Worm (Caenorhabditis elegans) whole organism, early embryonic: ENCODE results near the gene W04H10.6.

Experiments used
- B0310.2 ChIP-seq: sonication (generic microtip); optimal IDR thresholded peaks from 2 replicates; lab custom pipeline; 2016; ENCODE audit warnings: mild to moderate bottlenecking, missing genetic modification characterization, missing compliant biosample characterization
- ama-1 ChIP-seq: fragments of 150-350 bp; optimal IDR thresholded peaks from 2 replicates; lab custom pipeline; 2014
- ceh-13 ChIP-seq: fragments of 200-800 bp; sonication (Bioruptor generic); optimal IDR thresholded peaks from 2 replicates; lab custom pipeline; 2018; ENCODE audit warnings: mild to moderate bottlenecking, missing genetic modification characterization, missing compliant biosample characterization
- ceh-36 ChIP-seq: sonication (generic microtip); optimal IDR thresholded peaks from 2 replicates; lab custom pipeline; 2016; ENCODE audit warnings: missing genetic modification characterization, inconsistent platforms, missing compliant biosample characterization
- hmbx-1 ChIP-seq: sonication (generic microtip); optimal IDR thresholded peaks from 2 replicates; lab custom pipeline; 2016; ENCODE audit warnings: mild to moderate bottlenecking, missing genetic modification characterization, missing compliant biosample characterization
- hnd-1 ChIP-seq: sonication (generic microtip); optimal IDR thresholded peaks from 2 replicates; lab custom pipeline; 2016; ENCODE audit warnings: missing genetic modification characterization, missing compliant biosample characterization
- pes-1 ChIP-seq: fragments of 200-800 bp; sonication (Bioruptor generic); IDR thresholded peaks from 2 replicates; pipeline ENCODE4 v1.3.6; 2022; ENCODE audit warnings: missing genetic modification reagents, missing genetic modification characterization, missing compliant biosample characterization
- sea-1 ChIP-seq: fragments of 200-800 bp; sonication (Bioruptor generic); conservative IDR thresholded peaks from 2 replicates; pipeline ENCODE4 v1.3.6; 2022; ENCODE audit warnings: missing genetic modification characterization, missing compliant biosample characterization
- tbx-11 ChIP-seq: fragments of 200-800 bp; sonication (Bioruptor generic); IDR thresholded peaks from 2 replicates; pipeline ENCODE4 v1.3.6; 2022; ENCODE audit warnings: missing genetic modification characterization, missing compliant biosample characterization
- tra-4 ChIP-seq: sonication (generic microtip); optimal IDR thresholded peaks from 2 replicates; lab custom pipeline; 2017; ENCODE audit warnings: missing genetic modification characterization, missing compliant biosample characterization

DNA sequence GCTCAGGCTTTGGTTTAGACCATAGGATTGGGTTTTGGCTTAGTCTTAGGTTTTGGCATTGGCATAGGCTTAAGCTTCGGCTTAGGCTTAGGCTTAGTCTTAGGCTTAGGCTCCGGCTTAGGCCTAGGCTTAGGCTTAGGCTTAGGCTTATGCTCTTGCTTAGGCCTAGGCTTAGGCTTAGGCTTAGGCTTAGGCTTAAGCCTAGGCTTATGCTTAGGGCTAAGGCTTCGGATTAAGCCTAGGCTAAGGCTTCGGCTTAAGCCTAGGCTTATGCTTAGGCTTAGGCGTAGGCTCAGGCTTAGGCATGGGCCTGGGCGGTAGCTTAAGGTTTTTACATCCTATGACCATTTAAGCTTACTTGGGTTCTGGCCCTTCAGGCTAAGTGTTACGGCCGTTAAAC is 43.1 kb upstream of the W04H10.6 start:
- TF ChIP-seq ceh-13 (GFP tag; lab: Kevin White, UChicago), result no peak
- TF ChIP-seq tra-4 (tag; lab: Kevin White, UChicago), result no peak
- TF ChIP-seq ama-1 (lab: Kevin White, UChicago), result no peak
- peak; percentile 91 for TF ChIP-seq ceh-36 (tag; lab: Kevin White, UChicago)
- no peak for TF ChIP-seq B0310.2 (tag; lab: Kevin White, UChicago)
- TF ChIP-seq tbx-11, result no peak
- no peak for TF ChIP-seq sea-1 (GFP tag; lab: Robert Waterston, UW)
- no peak for TF ChIP-seq hmbx-1 (tag; lab: Kevin White, UChicago)
- TF ChIP-seq pes-1 (GFP tag; lab: Robert Waterston, UW), result no peak
- no peak for TF ChIP-seq hnd-1 (tag; lab: Kevin White, UChicago)
